Fruit fly (Drosophila melanogaster) whole organism, pupa: ENCODE results near the gene TwdlZ.

Source experiments
- CG10348 ChIP-seq: fragments of 200-800 bp; sonication (Bioruptor generic); IDR thresholded peaks from 2 replicates; pipeline ENCODE4 v1.3.6; 2022; ENCODE audit warnings: missing biosample characterization, missing genetic modification characterization
- CG12605 ChIP-seq: fragments of 200-800 bp; sonication (Bioruptor generic); IDR thresholded peaks from 2 replicates; pipeline ENCODE4 v1.3.6; 2022; ENCODE audit warnings: missing biosample characterization, missing genetic modification characterization
- CG13204 ChIP-seq: fragments of 200-800 bp; sonication (Bioruptor generic); optimal IDR thresholded peaks from 2 replicates; lab custom pipeline; 2018; ENCODE audit warnings: missing biosample characterization, mild to moderate bottlenecking, missing genetic modification characterization, moderate library complexity
- CG14655 ChIP-seq: fragments of 200-800 bp; sonication (Bioruptor generic); optimal IDR thresholded peaks from 3 replicates; lab custom pipeline; 2017; ENCODE audit warnings: mild to moderate bottlenecking, missing biosample characterization, missing genetic modification reagents, missing genetic modification characterization
- CG15710 ChIP-seq: fragments of 200-800 bp; sonication (Bioruptor generic); optimal IDR thresholded peaks from 2 replicates; lab custom pipeline; 2018; ENCODE audit warnings: missing biosample characterization, mild to moderate bottlenecking, missing genetic modification characterization, moderate library complexity
- CG17806 ChIP-seq: fragments of 200-800 bp; sonication (Bioruptor generic); optimal IDR thresholded peaks from 2 replicates; lab custom pipeline; 2018; ENCODE audit warnings: missing biosample characterization, mild to moderate bottlenecking, missing genetic modification characterization, moderate library complexity
- CG32121 ChIP-seq: fragments of 200-800 bp; sonication (Bioruptor generic); IDR thresholded peaks from 2 replicates; pipeline ENCODE4 v1.3.6; 2022; ENCODE audit warnings: missing biosample characterization, missing genetic modification characterization
- CG34367 ChIP-seq: fragments of 200-800 bp; sonication (Bioruptor generic); optimal IDR thresholded peaks from 2 replicates; lab custom pipeline; 2018; ENCODE audit warnings: missing biosample characterization, mild to moderate bottlenecking, missing genetic modification characterization
- CG4496 ChIP-seq: fragments of 200-800 bp; sonication (Bioruptor generic); IDR thresholded peaks from 3 replicates; pipeline ENCODE4 v1.3.6; 2022; ENCODE audit warnings: missing biosample characterization, missing genetic modification characterization
- CG8159 ChIP-seq: fragments of 200-800 bp; sonication (Bioruptor generic); optimal IDR thresholded peaks from 3 replicates; lab custom pipeline; 2018; ENCODE audit warnings: missing biosample characterization, mild to moderate bottlenecking, missing genetic modification characterization, moderate library complexity
- CG8301 ChIP-seq: fragments of 200-800 bp; sonication (Bioruptor generic); optimal IDR thresholded peaks from 2 replicates; lab custom pipeline; 2018; ENCODE audit warnings: missing biosample characterization, mild to moderate bottlenecking, missing genetic modification characterization
- CG9948 ChIP-seq: fragments of 200-800 bp; sonication (Bioruptor generic); optimal IDR thresholded peaks from 2 replicates; lab custom pipeline; 2018; ENCODE audit warnings: missing biosample characterization, mild to moderate bottlenecking, missing genetic modification characterization, moderate library complexity
- D1 ChIP-seq: fragments of 200-800 bp; sonication (Bioruptor generic); optimal IDR thresholded peaks from 2 replicates; lab custom pipeline; 2018; ENCODE audit warnings: missing biosample characterization, mild to moderate bottlenecking, missing genetic modification characterization, moderate library complexity
- EcR ChIP-seq: fragments of 200-800 bp; sonication (Bioruptor generic); optimal IDR thresholded peaks from 3 replicates; lab custom pipeline; 2019; ENCODE audit warnings: missing biosample characterization, missing genetic modification characterization, mild to moderate bottlenecking, moderate library complexity, missing genetic modification reagents
- Ets98B ChIP-seq: fragments of 200-800 bp; sonication (Bioruptor generic); IDR thresholded peaks from 2 replicates; pipeline ENCODE4 v1.3.6; 2022; ENCODE audit warnings: missing biosample characterization, missing genetic modification characterization
- Pif1A ChIP-seq: fragments of 200-800 bp; sonication (Bioruptor generic); optimal IDR thresholded peaks from 3 replicates; lab custom pipeline; 2016; ENCODE audit warnings: missing biosample characterization, missing genetic modification characterization
- Pif1B ChIP-seq: fragments of 200-800 bp; sonication (Bioruptor generic); optimal IDR thresholded peaks from 3 replicates; lab custom pipeline; 2016; ENCODE audit warnings: missing biosample characterization, missing genetic modification characterization
- Snoo ChIP-seq: fragments of 200-800 bp; sonication (Bioruptor generic); optimal IDR thresholded peaks from 3 replicates; lab custom pipeline; 2017; ENCODE audit warnings: missing biosample characterization, mild to moderate bottlenecking, missing genetic modification characterization, inconsistent platforms
- fd96Ca ChIP-seq: fragments of 200-800 bp; sonication (Bioruptor generic); IDR thresholded peaks from 3 replicates; pipeline ENCODE4 v1.3.6; 2022; ENCODE audit warnings: missing biosample characterization, missing genetic modification characterization
- gl ChIP-seq: fragments of 200-800 bp; sonication (Bioruptor generic); optimal IDR thresholded peaks from 2 replicates; lab custom pipeline; 2018; ENCODE audit warnings: missing biosample characterization, mild to moderate bottlenecking, missing genetic modification characterization
- rn ChIP-seq: fragments of 200-800 bp; sonication (Bioruptor generic); IDR thresholded peaks from 2 replicates; pipeline ENCODE4 v1.3.6; 2022; ENCODE audit warnings: missing biosample characterization, missing genetic modification characterization

Gene TwdlZ

DNA sequence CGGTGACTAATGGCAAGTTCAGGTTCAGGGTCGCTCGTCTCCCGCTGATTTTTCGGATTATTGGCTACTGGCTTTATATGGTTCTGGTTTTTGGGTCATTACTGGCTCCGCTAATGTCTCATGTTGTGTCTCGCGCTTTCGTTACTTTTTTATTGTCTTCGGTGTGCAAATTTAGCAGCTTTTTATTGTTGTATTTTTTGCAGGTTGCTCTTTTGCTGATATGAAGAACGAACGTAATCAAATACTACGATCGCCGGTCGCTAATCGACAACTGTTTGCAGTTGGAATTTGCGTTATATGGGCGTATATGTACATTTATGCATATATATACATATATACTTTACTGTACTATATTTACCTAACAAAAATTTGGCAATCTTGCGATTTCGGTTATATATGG is 13.4 kb upstream of the TwdlZ start:
- no peak for TF ChIP-seq CG8301
- no peak for TF ChIP-seq CG32121 (GFP tag; lab: Robert Waterston, UW)
- TF ChIP-seq CG4496 (GFP tag; lab: Robert Waterston, UW) = no peak
- no peak for TF ChIP-seq CG34367 (tag; lab: Kevin White, UChicago)
- TF ChIP-seq CG12605 (GFP tag; lab: Robert Waterston, UW) = no peak
- TF ChIP-seq D1 (tag; lab: Kevin White, UChicago) = no peak
- TF ChIP-seq CG15710 (tag; lab: Kevin White, UChicago) = no peak
- TF ChIP-seq Snoo = no peak
- TF ChIP-seq CG8159 (tag; lab: Kevin White, UChicago) = no peak
- TF ChIP-seq Pif1A (GFP tag; lab: Kevin White, UChicago) = no peak
- no peak for TF ChIP-seq fd96Ca (GFP tag; lab: Robert Waterston, UW)
- no peak for TF ChIP-seq gl (tag; lab: Kevin White, UChicago)
- TF ChIP-seq CG9948 (tag; lab: Kevin White, UChicago) = no peak
- TF ChIP-seq, all 21 proteins: peak for 0

- no peak for TF ChIP-seq CG9948 (tag; lab: Kevin White, UChicago)
Observed at dm6 chrX:16730791-16731190, 7.2 kb upstream of the TwdlZ start, which contains the start of gene TwdlX. Gene TwdlX, plus strand, starts transcription at chrX:16731091.

DNA sequence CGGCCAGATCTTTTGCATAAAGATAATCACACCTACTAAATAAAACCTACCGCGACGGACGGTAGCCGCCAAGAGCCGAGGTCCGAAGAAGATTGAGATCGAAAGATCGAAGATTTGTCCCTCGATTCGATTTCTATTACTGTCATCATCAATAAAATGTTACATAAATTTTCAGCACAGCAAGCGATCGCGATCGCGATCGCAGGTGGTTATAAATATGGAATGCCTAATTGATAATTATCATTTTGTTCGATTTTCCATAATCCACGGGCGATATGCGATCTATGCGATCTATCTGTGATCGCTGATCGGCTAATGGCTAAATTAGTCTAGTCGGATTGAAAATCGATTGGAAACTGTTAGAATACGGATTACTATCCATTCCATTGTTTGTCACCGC is 4.7 kb upstream of the TwdlZ start:
- TF ChIP-seq CG10348 = no peak
- no peak for TF ChIP-seq CG8159 (tag; lab: Kevin White, UChicago)
- TF ChIP-seq CG14655 (GFP tag; lab: Kevin White, UChicago) = no peak
- TF ChIP-seq CG9948 (tag; lab: Kevin White, UChicago) = no peak
- no peak for TF ChIP-seq CG4496 (GFP tag; lab: Robert Waterston, UW)
- no peak for TF ChIP-seq Snoo
- TF ChIP-seq Ets98B (GFP tag; lab: Robert Waterston, UW) = no peak
- TF ChIP-seq CG32121 (GFP tag; lab: Robert Waterston, UW) = no peak
- TF ChIP-seq gl (tag; lab: Kevin White, UChicago) = no peak

DNA sequence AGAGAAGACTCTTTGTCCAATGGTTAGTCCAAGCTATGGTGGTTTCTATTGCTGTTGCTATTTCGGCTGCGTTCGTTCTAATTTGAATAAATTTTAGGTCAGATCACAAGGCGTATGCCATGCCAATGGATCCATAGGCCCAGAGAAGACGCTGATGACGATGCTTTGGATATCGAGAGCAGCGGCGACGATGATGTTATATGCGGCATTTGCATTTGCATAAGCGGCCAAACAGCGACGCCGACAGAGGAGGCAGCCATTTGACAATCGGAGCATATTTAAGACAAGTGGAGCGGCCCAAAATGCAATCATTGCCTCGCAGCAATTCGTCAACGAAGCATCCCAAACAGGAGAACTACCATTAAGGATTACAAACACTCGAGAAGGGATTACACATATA is 3.3 kb upstream of the TwdlZ start, which contains the start of gene TwdlY:
Gene TwdlY (plus strand): TSS at position 301 of the 400 bp plus-strand sequence.
- TF ChIP-seq rn (GFP tag; lab: Robert Waterston, UW) (no peak), Pif1B (GFP tag; lab: Kevin White, UChicago) (no peak)
- TF ChIP-seq, all 21 proteins: peak for 0

- TF ChIP-seq CG9948 (tag; lab: Kevin White, UChicago) (no peak), CG12605 (GFP tag; lab: Robert Waterston, UW) (no peak), CG17806 (tag; lab: Kevin White, UChicago) (no peak), CG34367 (tag; lab: Kevin White, UChicago) (no peak), gl (tag; lab: Kevin White, UChicago) (no peak), Ets98B (GFP tag; lab: Robert Waterston, UW) (no peak), Pif1A (GFP tag; lab: Kevin White, UChicago) (no peak), EcR (GFP tag; lab: Kevin White, UChicago) (no peak), CG4496 (GFP tag; lab: Robert Waterston, UW) (no peak), CG14655 (GFP tag; lab: Kevin White, UChicago) (no peak), rn (GFP tag; lab: Robert Waterston, UW) (no peak), CG8301 (no peak), CG8159 (tag; lab: Kevin White, UChicago) (no peak), CG32121 (GFP tag; lab: Robert Waterston, UW) (no peak), fd96Ca (GFP tag; lab: Robert Waterston, UW) (no peak), Snoo (no peak), CG13204 (GFP tag; lab: Kevin White, UChicago) (no peak), D1 (tag; lab: Kevin White, UChicago) (no peak), CG15710 (tag; lab: Kevin White, UChicago) (no peak)
Observed at dm6 chrX:16736180-16736579, 1.8 kb upstream of the TwdlZ start.

DNA sequence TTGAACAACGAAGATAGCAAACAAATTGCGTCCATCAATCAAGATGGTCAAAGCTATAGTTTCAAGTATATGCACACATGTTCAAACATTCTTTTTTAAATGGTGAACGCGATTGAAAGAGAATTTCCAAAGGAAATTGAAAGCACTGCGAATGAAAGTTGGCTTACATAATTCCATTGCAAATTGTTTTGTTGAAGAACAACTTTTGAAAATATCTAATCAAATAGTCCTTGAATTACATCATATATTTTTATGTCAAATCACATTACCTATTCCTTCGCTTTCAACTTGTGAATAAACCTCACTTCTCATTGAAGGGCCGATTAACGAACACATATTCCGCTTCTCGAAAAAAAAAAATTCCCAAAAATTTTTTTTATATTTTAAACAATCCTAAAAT is 2.6 kb downstream of the TwdlZ start, which contains the start of gene CG32568:
Gene CG32568 (plus strand): TSS at position 301 of the 400 bp plus-strand sequence.
- no peak for TF ChIP-seq CG8301
- no peak for TF ChIP-seq gl (tag; lab: Kevin White, UChicago)
- TF ChIP-seq CG10348 = no peak
- TF ChIP-seq Snoo = no peak
- no peak for TF ChIP-seq Pif1B (GFP tag; lab: Kevin White, UChicago)
- TF ChIP-seq CG15710 (tag; lab: Kevin White, UChicago) = no peak
- TF ChIP-seq rn (GFP tag; lab: Robert Waterston, UW) = no peak
- no peak for TF ChIP-seq CG12605 (GFP tag; lab: Robert Waterston, UW)
- no peak for TF ChIP-seq CG17806 (tag; lab: Kevin White, UChicago)
- TF ChIP-seq, all 21 proteins: peak for 0

- TF ChIP-seq CG12605 (GFP tag; lab: Robert Waterston, UW) (no peak), CG4496 (GFP tag; lab: Robert Waterston, UW) (no peak), D1 (tag; lab: Kevin White, UChicago) (no peak), Pif1B (GFP tag; lab: Kevin White, UChicago) (no peak), CG8301 (no peak), rn (GFP tag; lab: Robert Waterston, UW) (no peak), Snoo (no peak), EcR (GFP tag; lab: Kevin White, UChicago) (no peak), CG9948 (tag; lab: Kevin White, UChicago) (no peak), Pif1A (GFP tag; lab: Kevin White, UChicago) (no peak), CG34367 (tag; lab: Kevin White, UChicago) (no peak), CG10348 (no peak), fd96Ca (GFP tag; lab: Robert Waterston, UW) (no peak), CG14655 (GFP tag; lab: Kevin White, UChicago) (no peak), gl (tag; lab: Kevin White, UChicago) (no peak), CG32121 (GFP tag; lab: Robert Waterston, UW) (no peak), CG13204 (GFP tag; lab: Kevin White, UChicago) (no peak), CG8159 (tag; lab: Kevin White, UChicago) (no peak), Ets98B (GFP tag; lab: Robert Waterston, UW) (no peak)
Observed at dm6 chrX:16742547-16742946, 4.6 kb downstream of the TwdlZ start, which contains the start of gene Twdlalpha. Gene Twdlalpha, plus strand, starts transcription at chrX:16742847.
